Worm (Caenorhabditis elegans): ENCODE data around the gene C15H11.11.

- TF ChIP-seq unc-62 (GFP tag; optimal IDR thresholded peaks at IDR 0.05 in 1 of 2) (peak in 1 of 2 experiments; percentile 63), unc-62 (tag; optimal IDR thresholded peaks at IDR 0.05) (no peak), pha-4 (GFP tag; IDR thresholded peaks at IDR 0.05) (no peak), pha-4 (tag; optimal IDR thresholded peaks at IDR 0.05) (no peak), D1046.2 (GFP tag; IDR thresholded peaks at IDR 0.05) (no peak), jun-1 (tag; optimal IDR thresholded peaks at IDR 0.05) (no peak), ZK546.5 (tag; optimal IDR thresholded peaks at IDR 0.05) (no peak), nhr-28 (tag; optimal IDR thresholded peaks at IDR 0.05) (no peak), Y5F2A.4 (GFP tag; optimal IDR thresholded peaks at IDR 0.05) (no peak), egl-27 (tag; optimal IDR thresholded peaks at IDR 0.05) (no peak), pqm-1 (tag; optimal IDR thresholded peaks at IDR 0.05) (no peak), nhr-10 (tag; optimal IDR thresholded peaks at IDR 0.05) (no peak), mxl-2 (GFP tag; conservative IDR thresholded peaks at IDR 0.05) (no peak)
Measured at ce11 chrV:14426013-14426412, 10.7 kb downstream of the C15H11.11 start.

All from whole organism, L4 larva.